Fruit fly (Drosophila melanogaster) whole organism, embryonic: Measurements from ENCODE around the gene CG11672.

ENCODE experiments used
- ATbp ChIP-seq: fragments of 200-800 bp; sonication (Bioruptor generic); optimal IDR thresholded peaks from 2 replicates; lab custom pipeline; 2017; ENCODE audit warnings: missing biosample characterization, mild to moderate bottlenecking, missing genetic modification characterization, missing genetic modification reagents
- Aef1 ChIP-seq: fragments of 200-800 bp; sonication (Bioruptor generic); IDR thresholded peaks from 3 replicates; pipeline ENCODE4 v1.3.6; 2022; ENCODE audit warnings: missing biosample characterization, missing genetic modification characterization
- CG10431 ChIP-seq: fragments of 200-800 bp; sonication (Bioruptor generic); optimal IDR thresholded peaks from 3 replicates; lab custom pipeline; 2018; ENCODE audit warnings: missing biosample characterization, mild to moderate bottlenecking, missing genetic modification characterization
- CG10979 ChIP-seq: fragments of 200-800 bp; sonication (Bioruptor generic); optimal IDR thresholded peaks from 2 replicates; lab custom pipeline; 2018; ENCODE audit warnings: missing biosample characterization, mild to moderate bottlenecking, missing genetic modification characterization, moderate library complexity
- CG12659 ChIP-seq: fragments of 200-800 bp; sonication (Bioruptor generic); optimal IDR thresholded peaks from 3 replicates; lab custom pipeline; 2017; ENCODE audit warnings: mild to moderate bottlenecking, missing biosample characterization, missing genetic modification reagents, missing genetic modification characterization
- CG13287 ChIP-seq: fragments of 200-800 bp; sonication (Bioruptor generic); IDR thresholded peaks from 2 replicates; pipeline ENCODE4 v1.3.6; 2022; ENCODE audit warnings: missing biosample characterization, missing genetic modification characterization; ENCODE audit not compliant: partially characterized antibody
- CG14014 ChIP-seq: fragments of 200-800 bp; sonication (Bioruptor generic); IDR thresholded peaks from 2 replicates; pipeline ENCODE4 v1.3.6; 2022; ENCODE audit warnings: missing biosample characterization, missing genetic modification characterization
- CG17186 ChIP-seq: fragments of 200-800 bp; sonication (Bioruptor generic); optimal IDR thresholded peaks from 3 replicates; lab custom pipeline; 2017; ENCODE audit warnings: missing biosample characterization, missing genetic modification reagents, missing genetic modification characterization
- CG2116 ChIP-seq: fragments of 200-800 bp; sonication (Bioruptor generic); optimal IDR thresholded peaks from 3 replicates; lab custom pipeline; 2018; ENCODE audit warnings: missing biosample characterization, mild to moderate bottlenecking, missing genetic modification characterization
- CG30403 ChIP-seq: fragments of 200-800 bp; sonication (Bioruptor generic); optimal IDR thresholded peaks from 3 replicates; lab custom pipeline; 2016; ENCODE audit warnings: missing biosample characterization, missing genetic modification characterization
- CG33213 ChIP-seq: fragments of 200-800 bp; sonication (Bioruptor generic); optimal IDR thresholded peaks from 3 replicates; lab custom pipeline; 2016; ENCODE audit warnings: missing biosample characterization, missing genetic modification characterization
- CG3838 ChIP-seq: fragments of 200-800 bp; sonication (Bioruptor generic); optimal IDR thresholded peaks from 3 replicates; lab custom pipeline; 2016; ENCODE audit warnings: missing biosample characterization, missing genetic modification characterization
- CG3847 ChIP-seq: fragments of 200-800 bp; sonication (Bioruptor generic); IDR thresholded peaks from 2 replicates; pipeline ENCODE4 v1.3.6; 2022; ENCODE audit warnings: missing biosample characterization, missing genetic modification characterization
- CG4854 ChIP-seq: fragments of 200-800 bp; sonication (Bioruptor generic); optimal IDR thresholded peaks from 2 replicates; lab custom pipeline; 2016; ENCODE audit warnings: missing biosample characterization, missing genetic modification characterization, inconsistent platforms
- CG7745 ChIP-seq: fragments of 200-800 bp; sonication (Bioruptor generic); optimal IDR thresholded peaks from 2 replicates; lab custom pipeline; 2018; ENCODE audit warnings: missing biosample characterization, mild to moderate bottlenecking, missing genetic modification characterization, moderate library complexity
- CG8944 ChIP-seq: fragments of 200-800 bp; sonication (Bioruptor generic); optimal IDR thresholded peaks from 3 replicates; lab custom pipeline; 2016; ENCODE audit warnings: missing biosample characterization, missing genetic modification characterization
- CG9797 ChIP-seq: fragments of 200-800 bp; sonication (Bioruptor generic); optimal IDR thresholded peaks from 3 replicates; lab custom pipeline; 2018; ENCODE audit warnings: missing biosample characterization, mild to moderate bottlenecking, missing genetic modification characterization
- Camta ChIP-seq: fragments of 200-800 bp; sonication (Bioruptor generic); optimal IDR thresholded peaks from 2 replicates; lab custom pipeline; 2016; ENCODE audit warnings: missing biosample characterization, missing genetic modification characterization
- Eip74EF ChIP-seq, 2 experiments: fragments of 200-800 bp in 1 of 2; fragments of >200 bp in 1 of 2; sonication (Bioruptor generic) in 1 of 2; optimal IDR thresholded peaks; 2 replicates each; lab custom pipeline; 2017 to 2019; ENCODE audit warnings: missing biosample characterization in 2 of 2, missing genetic modification characterization in 2 of 2, mild to moderate bottlenecking in 1 of 2, moderate library complexity in 1 of 2
- Fer3 ChIP-seq: fragments of 200-800 bp; sonication (Bioruptor generic); optimal IDR thresholded peaks from 2 replicates; lab custom pipeline; 2018; ENCODE audit warnings: missing biosample characterization, mild to moderate bottlenecking, missing genetic modification characterization, moderate library complexity
- Lhr ChIP-seq: fragments of 200-800 bp; sonication (Bioruptor generic); optimal IDR thresholded peaks from 3 replicates; lab custom pipeline; 2017; ENCODE audit warnings: mild to moderate bottlenecking, missing biosample characterization, missing genetic modification reagents, missing genetic modification characterization
- MBD-R2 ChIP-seq: fragments of 200-800 bp; sonication (Bioruptor generic); IDR thresholded peaks from 2 replicates; pipeline ENCODE4 v1.3.6; 2022; ENCODE audit warnings: missing biosample characterization, missing genetic modification characterization
- MESR4 ChIP-seq: fragments of 200-800 bp; sonication (Bioruptor generic); optimal IDR thresholded peaks from 2 replicates; lab custom pipeline; 2018; ENCODE audit warnings: missing biosample characterization, mild to moderate bottlenecking, missing genetic modification characterization, moderate library complexity
- Nf-YB ChIP-seq: fragments of 200-800 bp; sonication (Bioruptor generic); optimal IDR thresholded peaks from 3 replicates; lab custom pipeline; 2019; ENCODE audit warnings: missing biosample characterization, mild to moderate bottlenecking, missing genetic modification characterization, moderate library complexity
- NfI ChIP-seq: fragments of 200-800 bp; sonication (Bioruptor generic); optimal IDR thresholded peaks from 3 replicates; lab custom pipeline; 2018; ENCODE audit warnings: missing biosample characterization, mild to moderate bottlenecking, missing genetic modification characterization, moderate library complexity
- Rfx ChIP-seq: fragments of 200-800 bp; sonication (Bioruptor generic); IDR thresholded peaks from 2 replicates; pipeline ENCODE4 v1.3.6; 2022; ENCODE audit warnings: missing biosample characterization, missing genetic modification characterization
- Rx ChIP-seq: fragments of 200-800 bp; sonication (Bioruptor generic); IDR thresholded peaks from 2 replicates; pipeline ENCODE4 v1.3.6; 2022; ENCODE audit warnings: missing biosample characterization, missing genetic modification characterization
- Side ChIP-seq: fragments of 200-800 bp; sonication (Bioruptor generic); optimal IDR thresholded peaks from 2 replicates; lab custom pipeline; 2016; ENCODE audit warnings: missing biosample characterization, missing genetic modification characterization
- Sin3A ChIP-seq: fragments of >200 bp; optimal IDR thresholded peaks from 2 replicates; lab custom pipeline; 2018
- Stat92E ChIP-seq, 3 experiments: fragments of >200 bp in 2 of 3; fragments of 200-800 bp in 1 of 3; sonication (Bioruptor generic) in 1 of 3; optimal IDR thresholded peaks; 2 replicates each; lab custom pipeline; 2017 to 2019; ENCODE audit warnings: missing biosample characterization in 3 of 3, missing genetic modification characterization in 3 of 3, mild to moderate bottlenecking in 1 of 3, moderate library complexity in 1 of 3
- Trl ChIP-seq, 3 experiments: fragments of >200 bp in 2 of 3; fragments of 200-800 bp in 1 of 3; sonication (Bioruptor generic) in 1 of 3; optimal IDR thresholded peaks; 2 replicates in 1 of 3; 3 replicates in 2 of 3; lab custom pipeline; 2016 to 2017; ENCODE audit warnings: missing biosample characterization in 1 of 3, missing genetic modification characterization in 1 of 3
- ara ChIP-seq: fragments of 200-800 bp; sonication (Bioruptor generic); IDR thresholded peaks from 2 replicates; pipeline ENCODE4 v1.3.6; 2022; ENCODE audit warnings: missing biosample characterization, missing genetic modification characterization
- bbx ChIP-seq: fragments of 200-800 bp; sonication (Bioruptor generic); IDR thresholded peaks from 2 replicates; pipeline ENCODE4 v1.3.6; 2022; ENCODE audit warnings: missing biosample characterization, missing genetic modification characterization; ENCODE audit not compliant: partially characterized antibody
- fd3F ChIP-seq: fragments of 200-800 bp; sonication (Bioruptor generic); optimal IDR thresholded peaks from 2 replicates; lab custom pipeline; 2018; ENCODE audit warnings: missing biosample characterization, mild to moderate bottlenecking, missing genetic modification characterization, moderate library complexity
- grau ChIP-seq: fragments of 200-800 bp; optimal IDR thresholded peaks from 3 replicates; lab custom pipeline; 2019; ENCODE audit warnings: missing biosample characterization, mild to moderate bottlenecking, missing genetic modification characterization, moderate library complexity
- gt ChIP-seq: fragments of 200-800 bp; sonication (Bioruptor generic); IDR thresholded peaks from 2 replicates; pipeline ENCODE4 v1.3.6; 2022; ENCODE audit warnings: missing biosample characterization, missing genetic modification characterization
- lmd ChIP-seq: fragments of 200-800 bp; sonication (Bioruptor generic); IDR thresholded peaks from 2 replicates; pipeline ENCODE4 v1.3.6; 2022; ENCODE audit warnings: missing biosample characterization, missing genetic modification characterization
- mam ChIP-seq: fragments of 200-800 bp; sonication (Bioruptor generic); optimal IDR thresholded peaks from 3 replicates; lab custom pipeline; 2016; ENCODE audit warnings: missing biosample characterization, missing genetic modification characterization
- pan ChIP-seq, 4 experiments: fragments of >200 bp in 3 of 4; fragments of 200-800 bp in 1 of 4; sonication (Bioruptor generic) in 1 of 4; optimal IDR thresholded peaks in 3 of 4; IDR thresholded peaks in 1 of 4; 2 replicates each; pipeline versions ENCODE4 v1.3.6 to Lab custom; 2017 to 2022; ENCODE audit warnings: missing biosample characterization in 2 of 4, missing genetic modification characterization in 2 of 4, mixed read lengths in 1 of 4
- peb ChIP-seq: fragments of 200-800 bp; sonication (Bioruptor generic); IDR thresholded peaks from 2 replicates; pipeline ENCODE4 v1.3.6; 2022; ENCODE audit warnings: missing biosample characterization, missing genetic modification characterization
- phol ChIP-seq: fragments of 200-800 bp; sonication (Bioruptor generic); optimal IDR thresholded peaks from 3 replicates; lab custom pipeline; 2018; ENCODE audit warnings: missing biosample characterization, mild to moderate bottlenecking, missing genetic modification characterization, moderate library complexity
- pnt ChIP-seq: fragments of 200-800 bp; sonication (Bioruptor generic); optimal IDR thresholded peaks from 3 replicates; lab custom pipeline; 2016; ENCODE audit warnings: missing biosample characterization, missing genetic modification characterization
- repo ChIP-seq: fragments of 200-800 bp; sonication (Bioruptor generic); optimal IDR thresholded peaks from 2 replicates; lab custom pipeline; 2016; ENCODE audit warnings: missing biosample characterization, missing genetic modification characterization
- sc ChIP-seq, 3 experiments: fragments of >200 bp in 2 of 3; fragments of 200-800 bp in 1 of 3; sonication (Bioruptor generic) in 1 of 3; optimal IDR thresholded peaks; 2 replicates in 2 of 3; 3 replicates in 1 of 3; lab custom pipeline; 2017; ENCODE audit warnings: mild to moderate bottlenecking in 1 of 3, missing biosample characterization in 1 of 3, missing genetic modification characterization in 1 of 3, missing genetic modification reagents in 1 of 3
- sisA ChIP-seq: fragments of 200-800 bp; sonication (Bioruptor generic); IDR thresholded peaks from 2 replicates; pipeline ENCODE4 v1.3.6; 2022; ENCODE audit warnings: missing biosample characterization, missing genetic modification characterization
- trem ChIP-seq: fragments of 200-800 bp; optimal IDR thresholded peaks from 3 replicates; lab custom pipeline; 2019; ENCODE audit warnings: missing biosample characterization, mild to moderate bottlenecking, missing genetic modification characterization, moderate library complexity
- vfl ChIP-seq: fragments of 200-800 bp; sonication (Bioruptor generic); optimal IDR thresholded peaks from 2 replicates; lab custom pipeline; 2016; ENCODE audit warnings: missing biosample characterization, missing genetic modification characterization
- wdn ChIP-seq: fragments of 200-800 bp; sonication (Bioruptor generic); IDR thresholded peaks from 2 replicates; pipeline ENCODE4 v1.3.6; 2022; ENCODE audit warnings: missing biosample characterization, missing genetic modification characterization

CG11672 gene

DNA sequence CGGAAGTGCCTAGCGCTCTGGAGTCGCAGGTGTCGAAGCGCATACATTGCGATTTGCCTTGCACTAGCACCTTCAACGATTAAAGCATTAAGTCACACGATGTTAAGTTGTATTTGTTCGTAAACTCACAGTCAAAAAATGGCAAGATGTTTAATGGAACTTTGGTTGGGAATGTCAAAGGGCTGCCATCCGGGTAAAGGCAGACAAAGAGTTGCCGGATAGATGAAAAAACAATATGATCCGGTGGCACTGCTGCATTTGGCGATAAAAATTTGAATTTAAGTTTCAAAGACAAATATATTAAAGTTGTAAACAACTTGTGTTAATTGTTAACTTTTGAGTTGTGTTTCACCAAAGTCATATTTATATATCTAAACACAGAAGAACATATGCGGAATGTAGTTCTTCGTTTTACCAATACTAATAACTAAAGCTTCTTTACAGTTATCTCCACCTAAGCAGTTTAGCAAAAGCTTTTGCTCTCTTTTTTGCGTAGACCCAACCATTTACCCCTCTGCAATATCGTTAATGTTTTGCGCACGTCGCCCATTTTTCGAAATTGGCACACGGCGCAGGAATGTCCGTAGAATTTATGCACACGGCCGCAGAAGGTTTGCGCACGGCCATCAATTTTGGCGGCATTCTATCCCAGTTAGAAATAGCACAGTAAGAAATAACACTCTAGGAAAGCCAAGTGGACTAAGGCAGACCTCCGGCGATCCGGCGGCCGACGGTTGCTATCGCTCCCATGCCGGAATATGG lies 26.1 kb upstream of the CG11672 start, which contains the start of gene Coq2 (continued):
- peak; percentile 14 for TF ChIP-seq Nf-YB (GFP tag; lab: Kevin White, UChicago)
- TF ChIP-seq lmd (GFP tag; lab: Robert Waterston, UW): no peak
- TF ChIP-seq CG12659: peak; percentile 25
- TF ChIP-seq phol (tag; lab: Kevin White, UChicago): peak; percentile 25
- TF ChIP-seq peb (GFP tag; lab: Robert Waterston, UW): no peak
- TF ChIP-seq sisA (GFP tag; lab: Robert Waterston, UW): no peak
- TF ChIP-seq ara: no peak
- no peak for TF ChIP-seq Side
- TF ChIP-seq grau (tag; lab: Kevin White, UChicago): no peak
- no peak for TF ChIP-seq CG17186 (GFP tag; lab: Kevin White, UChicago)
- TF ChIP-seq ATbp (GFP tag; lab: Kevin White, UChicago): no peak
- TF ChIP-seq Rx: no peak
- peak; percentile 84 for TF ChIP-seq CG2116 (GFP tag; lab: Kevin White, UChicago)
- no peak for TF ChIP-seq CG3838
- peak; percentile 82 for TF ChIP-seq MBD-R2 (GFP tag; lab: Robert Waterston, UW)
- TF ChIP-seq Aef1 (GFP tag; lab: Robert Waterston, UW): no peak
- no peak for TF ChIP-seq CG14014 (GFP tag; lab: Robert Waterston, UW)
- TF ChIP-seq CG4854 (GFP tag; lab: Kevin White, UChicago): no peak
- peak; percentile 86 for TF ChIP-seq trem (tag; lab: Kevin White, UChicago)
- no peak for TF ChIP-seq NfI
- TF ChIP-seq pan (optimal IDR thresholded peaks at IDR 0.05; lab: Kevin White, UChicago): no peak
- TF ChIP-seq pan (GFP tag; optimal IDR thresholded peaks at IDR 0.05 in 1 of 2, IDR thresholded peaks at IDR 0.05 in 1 of 2): no peak
- no peak for TF ChIP-seq CG8944 (GFP tag; lab: Kevin White, UChicago)
- TF ChIP-seq Camta (GFP tag; lab: Kevin White, UChicago): no peak
- no peak for TF ChIP-seq mam
- TF ChIP-seq Lhr (GFP tag; lab: Kevin White, UChicago): peak; percentile 88
- TF ChIP-seq fd3F (GFP tag; lab: Kevin White, UChicago): no peak
- peak; percentile 44; the same call in 1 of the 2 replicates for TF ChIP-seq CG13287 (GFP tag; lab: Robert Waterston, UW)
- no peak for TF ChIP-seq Fer3 (tag; lab: Kevin White, UChicago)
- no peak for TF ChIP-seq CG10431 (GFP tag; lab: Kevin White, UChicago)
- no peak for TF ChIP-seq CG10979 (tag; lab: Kevin White, UChicago)
- peak; percentile 52 for TF ChIP-seq MESR4 (GFP tag; lab: Kevin White, UChicago)
- TF ChIP-seq pnt (GFP tag; lab: Kevin White, UChicago): no peak
- no peak for TF ChIP-seq CG30403 (GFP tag; lab: Kevin White, UChicago)
- peak; percentile 8 for TF ChIP-seq Sin3A (lab: Kevin White, UChicago)
- TF ChIP-seq CG3847 (GFP tag; lab: Robert Waterston, UW): peak; percentile 77
- TF ChIP-seq sc (optimal IDR thresholded peaks at IDR 0.05; lab: Kevin White, UChicago): no peak
- TF ChIP-seq sc (GFP tag; optimal IDR thresholded peaks at IDR 0.05; lab: Kevin White, UChicago): no peak
- TF ChIP-seq Stat92E (GFP tag; optimal IDR thresholded peaks at IDR 0.05; lab: Kevin White, UChicago): no peak
- TF ChIP-seq Rfx (GFP tag; lab: Robert Waterston, UW): 0 out of 2 replicates have a peak, but pooled peaks have one; percentile 32
- no peak for TF ChIP-seq wdn
- TF ChIP-seq Eip74EF (GFP tag; optimal IDR thresholded peaks at IDR 0.05; lab: Kevin White, UChicago): no peak
- TF ChIP-seq vfl: no peak
- TF ChIP-seq gt: no peak
- peak; percentile 16 for TF ChIP-seq CG9797 (GFP tag; lab: Kevin White, UChicago)
- peak in 1 of 2 experiments; percentile 4 for TF ChIP-seq Trl (optimal IDR thresholded peaks at IDR 0.05; lab: Kevin White, UChicago)
- TF ChIP-seq Trl (GFP tag; optimal IDR thresholded peaks at IDR 0.05; lab: Kevin White, UChicago): no peak
- TF ChIP-seq CG7745 (tag; lab: Kevin White, UChicago): no peak
- peak; percentile 21 for TF ChIP-seq CG33213 (GFP tag; lab: Kevin White, UChicago)
- TF ChIP-seq bbx (GFP tag; lab: Robert Waterston, UW): no peak
- TF ChIP-seq repo (GFP tag; lab: Kevin White, UChicago): no peak
